Fruit fly (Drosophila melanogaster) Kc167 (cell line): ENCODE data around the gene CG15571.

Experiments
- psq ChIP-seq: fragments of >200 bp; optimal IDR thresholded peaks from 2 replicates; lab custom pipeline; 2017; ENCODE audit warnings: missing external identifiers
- ttk ChIP-seq: sonication (Bioruptor generic); optimal IDR thresholded peaks from 2 replicates; lab custom pipeline; 2017; ENCODE audit warnings: missing external identifiers

dm6 chrX:4185393-4185792, 31.8 kb downstream of the CG15571 start:
- TF ChIP-seq psq (no peak), ttk (lab: Kevin White, UChicago) (no peak)
